Worm (Caenorhabditis elegans) whole organism, L4 larva: ENCODE data around the gene lron-2.

ENCODE experiments used
- ZK546.5 ChIP-seq, 2 experiments: sonication (generic microtip); optimal IDR thresholded peaks; 2 replicates each; lab custom pipeline; 2017; ENCODE audit warnings: missing biosample characterization in 2 of 2, missing genetic modification characterization in 2 of 2
- ama-1 ChIP-seq: fragments of 150-350 bp; optimal IDR thresholded peaks from 2 replicates; lab custom pipeline; 2014; ENCODE audit warnings: inconsistent platforms, mixed read lengths
- mdt-29 ChIP-seq: fragments of 200-800 bp; sonication (Bioruptor generic); IDR thresholded peaks from 2 replicates; pipeline ENCODE4 v1.3.6; 2022; ENCODE audit warnings: missing genetic modification reagents, missing genetic modification characterization, missing compliant biosample characterization
- mes-2 ChIP-seq: sonication (generic microtip); optimal IDR thresholded peaks from 2 replicates; lab custom pipeline; 2016; ENCODE audit warnings: missing genotype, mild to moderate bottlenecking, missing genetic modification characterization, missing compliant biosample characterization; ENCODE audit not compliant: poor library complexity, severe bottlenecking
- nhr-28 ChIP-seq: fragments of 150-350 bp; optimal IDR thresholded peaks from 2 replicates; lab custom pipeline; 2014; ENCODE audit warnings: missing biosample characterization, missing genetic modification characterization
- tag-97 ChIP-seq: fragments of 200-800 bp; sonication (Bioruptor generic); IDR thresholded peaks from 2 replicates; pipeline ENCODE4 v1.3.6; 2022; ENCODE audit warnings: missing genetic modification characterization, missing compliant biosample characterization
- unc-39 ChIP-seq: sonication (generic microtip); optimal IDR thresholded peaks from 2 replicates; lab custom pipeline; 2017; ENCODE audit warnings: missing biosample characterization, missing genetic modification characterization
- unc-62 ChIP-seq, 3 experiments: fragments of 150-350 bp in 1 of 3; sonication (generic microtip); optimal IDR thresholded peaks in 2 of 3; peaks in 1 of 3; 1 replicate in 1 of 3; 2 replicates in 2 of 3; lab custom pipeline; 2014 to 2017; ENCODE audit warnings: missing biosample characterization in 3 of 3, missing genetic modification characterization in 3 of 3, missing genetic modification reagents in 3 of 3, missing genotype in 1 of 3
- zag-1 ChIP-seq: fragments of 150-350 bp; optimal IDR thresholded peaks from 2 replicates; lab custom pipeline; 2014; ENCODE audit warnings: missing biosample characterization, missing genetic modification characterization

- TF ChIP-seq tag-97 (GFP tag; lab: Robert Waterston, UW): no peak
- peak; percentile 43 for TF ChIP-seq nhr-28
- TF ChIP-seq mes-2 (tag; lab: Kevin White, UChicago): no peak
- TF ChIP-seq zag-1 (tag; lab: Kevin White, UChicago): no peak
- no peak for TF ChIP-seq unc-39 (tag; lab: Kevin White, UChicago)
- no peak for TF ChIP-seq unc-62 (GFP tag; optimal IDR thresholded peaks at IDR 0.05 in 1 of 2; lab: Kevin White, UChicago)
- TF ChIP-seq unc-62 (tag; optimal IDR thresholded peaks at IDR 0.05; lab: Kevin White, UChicago): no peak
- no peak for TF ChIP-seq ZK546.5 (tag; optimal IDR thresholded peaks at IDR 0.05; lab: Kevin White, UChicago)
- no peak for TF ChIP-seq ama-1
- no peak for TF ChIP-seq mdt-29 (GFP tag; lab: Robert Waterston, UW)
Observed at ce11 chrV:9262708-9263107, 24.7 kb downstream of the lron-2 start.
